Fruit fly (Drosophila melanogaster): ENCODE measurements around the gene Ocho.

Ocho gene

DNA sequence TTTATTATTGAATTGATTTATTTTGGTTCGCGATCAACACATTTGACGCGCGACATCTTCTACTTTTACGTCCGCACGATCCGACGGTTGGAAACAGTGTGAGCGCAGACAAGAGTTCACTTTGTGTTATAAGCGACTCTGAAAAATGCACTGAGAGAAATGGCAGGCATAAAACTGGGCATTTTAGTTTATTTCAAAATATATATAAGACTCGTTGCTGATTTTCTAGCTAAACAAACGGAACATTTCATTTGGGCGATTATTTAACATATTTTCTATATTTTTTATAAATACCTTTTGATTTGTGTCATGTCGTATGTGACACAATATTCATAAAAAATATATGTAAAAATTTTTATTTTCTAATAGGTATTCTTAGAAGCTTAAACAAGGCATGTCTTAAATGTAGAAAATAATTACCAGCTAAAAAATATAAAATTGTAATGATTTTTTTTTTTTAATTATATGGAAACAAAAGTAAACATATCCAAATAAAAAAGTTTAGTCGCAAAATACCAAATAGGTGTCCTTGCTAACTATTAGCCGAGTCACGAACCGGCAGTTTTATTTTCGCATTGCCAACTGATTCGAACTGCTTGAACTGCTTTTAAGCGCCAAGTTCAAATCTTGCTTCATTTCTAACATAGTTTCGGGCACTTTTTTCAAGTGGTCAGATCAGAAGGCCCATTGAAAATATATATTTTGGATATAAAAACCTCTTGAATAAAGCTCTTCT is 39.5 kb downstream of the Ocho start, which contains the start of gene Reck (continued):
- TF ChIP-seq wek (GFP tag; optimal IDR thresholded peaks at IDR 0.05) (no peak), CG6689 (GFP tag; IDR thresholded peaks at IDR 0.05) (no peak), CG6683 (GFP tag; optimal IDR thresholded peaks at IDR 0.05) (peak; percentile 65), gce (GFP tag; IDR thresholded peaks at IDR 0.05) (peak; percentile 85), BEAF-32 (GFP tag; optimal IDR thresholded peaks at IDR 0.05) (no peak), CG6654 (GFP tag; optimal IDR thresholded peaks at IDR 0.05) (peak; percentile 15), Usf (GFP tag; optimal IDR thresholded peaks at IDR 0.05) (no peak), CG15269 (tag; optimal IDR thresholded peaks at IDR 0.05) (peak; percentile 83), CG18476 (GFP tag; optimal IDR thresholded peaks at IDR 0.05) (peak; percentile 88), stc (GFP tag; IDR thresholded peaks at IDR 0.05) (peak; percentile 85), CG13287 (GFP tag; IDR thresholded peaks at IDR 0.05; ENCODE audit: partially characterized antibody) (no peak), Eip74EF (GFP tag; optimal IDR thresholded peaks at IDR 0.05) (peak in 1 of 2 experiments; percentile 84), CG6765 (GFP tag; optimal IDR thresholded peaks at IDR 0.05) (peak; percentile 59), CG4730 (GFP tag; IDR thresholded peaks at IDR 0.05) (peak; percentile 74), CG15479 (GFP tag; optimal IDR thresholded peaks at IDR 0.05) (no peak), CG10654 (GFP tag; optimal IDR thresholded peaks at IDR 0.05) (peak; percentile 76), CG7963 (GFP tag; IDR thresholded peaks at IDR 0.05; ENCODE audit: partially characterized antibody) (no peak), CoRest (tag; optimal IDR thresholded peaks at IDR 0.05) (peak; percentile 78), Mad (GFP tag; optimal IDR thresholded peaks at IDR 0.05) (peak; percentile 71), Drgx (GFP tag; IDR thresholded peaks at IDR 0.05) (peak; percentile 94), CG16813 (GFP tag; IDR thresholded peaks at IDR 0.05; ENCODE audit: partially characterized antibody) (no peak), vvl (GFP tag; IDR thresholded peaks at IDR 0.05) (peak; percentile 93), CG18262 (tag; optimal IDR thresholded peaks at IDR 0.05) (peak; percentile 86), sens (GFP tag) (peak; percentile 93), ftz-f1 (GFP tag; optimal IDR thresholded peaks at IDR 0.05) (no peak), CG14667 (GFP tag; IDR thresholded peaks at IDR 0.05) (no peak; the same call in 1 of the 2 replicates), CG4328 (GFP tag; optimal IDR thresholded peaks at IDR 0.05) (peak; percentile 72), inv (GFP tag; IDR thresholded peaks at IDR 0.05; ENCODE audit: partially characterized antibody) (no peak), CG15696 (tag; optimal IDR thresholded peaks at IDR 0.05) (peak; percentile 69), Doc3 (GFP tag; IDR thresholded peaks at IDR 0.05; ENCODE audit: partially characterized antibody) (no peak), CG13624 (GFP tag; optimal IDR thresholded peaks at IDR 0.05) (peak; percentile 51), CG2129 (GFP tag; IDR thresholded peaks at IDR 0.05; ENCODE audit: partially characterized antibody) (no peak), CG30020 (tag; optimal IDR thresholded peaks at IDR 0.05) (no peak), ems (GFP tag; optimal IDR thresholded peaks at IDR 0.05) (peak; percentile 50), tna (GFP tag; IDR thresholded peaks at IDR 0.05; ENCODE audit: partially characterized antibody) (no peak), Hmx (GFP tag; optimal IDR thresholded peaks at IDR 0.05) (no peak), CG17385 (GFP tag; optimal IDR thresholded peaks at IDR 0.05) (peak; percentile 77), eyg (GFP tag; optimal IDR thresholded peaks at IDR 0.05) (no peak), hb (GFP tag; IDR thresholded peaks at IDR 0.05; ENCODE audit: partially characterized antibody) (no peak), sima (GFP tag; optimal IDR thresholded peaks at IDR 0.05) (no peak), CG2199 (GFP tag; IDR thresholded peaks at IDR 0.05) (peak; percentile 80), CG8281 (tag; optimal IDR thresholded peaks at IDR 0.05) (peak; percentile 56), CG13775 (GFP tag; optimal IDR thresholded peaks at IDR 0.05) (peak; percentile 79), Blimp-1 (GFP tag; optimal IDR thresholded peaks at IDR 0.05) (peak; percentile 92), CG7745 (tag; optimal IDR thresholded peaks at IDR 0.05) (no peak), CG10462 (GFP tag; optimal IDR thresholded peaks at IDR 0.05) (peak; percentile 42), CG11085 (GFP tag; IDR thresholded peaks at IDR 0.05) (peak; percentile 45; the same call in 1 of the 2 replicates), kni (GFP tag; optimal IDR thresholded peaks at IDR 0.05) (no peak)
